Fruit fly (Drosophila melanogaster): ENCODE data around the gene Sap47.
A peak's percentile ranks its signal among the peaks of the same experiment; 100 is the strongest.

The Sap47 gene

dm6 chr3R:15934952-15935351 lies at the start of gene Sap47 (continued):
- TF ChIP-seq Dll (GFP tag; IDR thresholded peaks at IDR 0.05; ENCODE audit: partially characterized antibody): peak; percentile 84
- TF ChIP-seq Bgb (GFP tag; IDR thresholded peaks at IDR 0.05; ENCODE audit: partially characterized antibody): peak; percentile 91
- peak; percentile 70 for TF ChIP-seq CG2116 (GFP tag; optimal IDR thresholded peaks at IDR 0.05)
- TF ChIP-seq CG2129 (GFP tag; IDR thresholded peaks at IDR 0.05; ENCODE audit: partially characterized antibody): peak; percentile 55
- TF ChIP-seq unc-4 (GFP tag; IDR thresholded peaks at IDR 0.05; ENCODE audit: partially characterized antibody): peak; percentile 84
- TF ChIP-seq CG16863 (GFP tag; optimal IDR thresholded peaks at IDR 0.05): no peak
- TF ChIP-seq Max (GFP tag; optimal IDR thresholded peaks at IDR 0.05): no peak
- TF ChIP-seq BEAF-32 (GFP tag; optimal IDR thresholded peaks at IDR 0.05): peak; percentile 83
- peak; percentile 83 for TF ChIP-seq hbn (GFP tag; IDR thresholded peaks at IDR 0.05; ENCODE audit: partially characterized antibody)
- no peak for TF ChIP-seq Mes4 (GFP tag; optimal IDR thresholded peaks at IDR 0.05)
- TF ChIP-seq so (GFP tag; IDR thresholded peaks at IDR 0.05): peak; percentile 18; the same call in 1 of the 3 replicates
- TF ChIP-seq Dp (GFP tag; optimal IDR thresholded peaks at IDR 0.05): peak; percentile 63
- no peak; the same call in 1 of the 2 replicates for TF ChIP-seq CG16779 (GFP tag; IDR thresholded peaks at IDR 0.05)
- TF ChIP-seq gem (tag; optimal IDR thresholded peaks at IDR 0.05): no peak
- peak; percentile 68 for TF ChIP-seq Sry-β (GFP tag; optimal IDR thresholded peaks at IDR 0.05)
- no peak for TF ChIP-seq run (tag; optimal IDR thresholded peaks at IDR 0.05)
- peak; percentile 23 for TF ChIP-seq CG13894 (tag; optimal IDR thresholded peaks at IDR 0.05)
- TF ChIP-seq Scr (GFP tag; IDR thresholded peaks at IDR 0.05; ENCODE audit: partially characterized antibody): peak; percentile 82
- TF ChIP-seq CG4617 (GFP tag; optimal IDR thresholded peaks at IDR 0.05; ENCODE audit: borderline replicate concordance): peak; percentile 66
- TF ChIP-seq bbx (GFP tag; IDR thresholded peaks at IDR 0.05; ENCODE audit: partially characterized antibody): peak; percentile 85
- no peak for TF ChIP-seq CG9727 (GFP tag; optimal IDR thresholded peaks at IDR 0.05)
- TF ChIP-seq stwl (tag; optimal IDR thresholded peaks at IDR 0.05): peak; percentile 40
- TF ChIP-seq pzg (GFP tag; optimal IDR thresholded peaks at IDR 0.05): peak; percentile 80
- no peak for TF ChIP-seq fru (optimal IDR thresholded peaks at IDR 0.05)
- peak; percentile 14 for TF ChIP-seq CG13424 (tag; optimal IDR thresholded peaks at IDR 0.05)
- no peak for TF ChIP-seq slp2 (GFP tag; optimal IDR thresholded peaks at IDR 0.05)
- peak; percentile 64 for TF ChIP-seq CG17186 (GFP tag; optimal IDR thresholded peaks at IDR 0.05)
- TF ChIP-seq unpg (GFP tag; optimal IDR thresholded peaks at IDR 0.05): peak; percentile 2
- peak; percentile 76 for TF ChIP-seq Doc3 (GFP tag; IDR thresholded peaks at IDR 0.05; ENCODE audit: partially characterized antibody)
- TF ChIP-seq CG14014 (GFP tag; IDR thresholded peaks at IDR 0.05): peak; percentile 22; the same call in 1 of the 2 replicates
- TF ChIP-seq CG8290 (GFP tag; optimal IDR thresholded peaks at IDR 0.05): no peak
- peak in 1 of 2 experiments; percentile 67 for TF ChIP-seq CG8290 (tag; optimal IDR thresholded peaks at IDR 0.05)
- no peak for TF ChIP-seq CG9215 (GFP tag; IDR thresholded peaks at IDR 0.05)
- TF ChIP-seq B-H2 (GFP tag; optimal IDR thresholded peaks at IDR 0.05): peak; percentile 41
- TF ChIP-seq CG5245 (GFP tag; optimal IDR thresholded peaks at IDR 0.05): no peak
- TF ChIP-seq CG42726 (GFP tag; IDR thresholded peaks at IDR 0.05; ENCODE audit: partially characterized antibody): peak; percentile 81
- TF ChIP-seq CHES-1-like (GFP tag; optimal IDR thresholded peaks at IDR 0.05): peak; percentile 15
- TF ChIP-seq tna (GFP tag; IDR thresholded peaks at IDR 0.05; ENCODE audit: partially characterized antibody): peak; percentile 66
- TF ChIP-seq zen (tag; optimal IDR thresholded peaks at IDR 0.05): peak; percentile 12
- TF ChIP-seq Vsx1 (GFP tag; optimal IDR thresholded peaks at IDR 0.05): peak; percentile 12
- no peak for TF ChIP-seq ftz-f1 (GFP tag; optimal IDR thresholded peaks at IDR 0.05)
- TF ChIP-seq nmo (GFP tag; optimal IDR thresholded peaks at IDR 0.05): peak; percentile 21
- peak; percentile 74 for TF ChIP-seq sd (tag; optimal IDR thresholded peaks at IDR 0.05)
- peak; percentile 18 for TF ChIP-seq CG10147 (GFP tag; optimal IDR thresholded peaks at IDR 0.05)
- peak; percentile 40; the same call in 1 of the 2 replicates for TF ChIP-seq vvl (GFP tag; IDR thresholded peaks at IDR 0.05)
- TF ChIP-seq gfzf (GFP tag; optimal IDR thresholded peaks at IDR 0.05): no peak
- TF ChIP-seq CG12071 (GFP tag; optimal IDR thresholded peaks at IDR 0.05): peak; percentile 25
- peak; percentile 34 for TF ChIP-seq CG15479 (GFP tag; optimal IDR thresholded peaks at IDR 0.05)
- peak; percentile 56 for TF ChIP-seq slbo (GFP tag; IDR thresholded peaks at IDR 0.05)

Measured in whole organism, embryonic.